Fruit fly (Drosophila melanogaster) Kc167 (cell line): ENCODE data around the gene dos.

Experiments
- Myc ChIP-seq: fragments of >200 bp; optimal IDR thresholded peaks from 2 replicates; lab custom pipeline; 2017; ENCODE audit warnings: missing external identifiers
- Sin3A ChIP-seq: fragments of >200 bp; optimal IDR thresholded peaks from 2 replicates; lab custom pipeline; 2018; ENCODE audit warnings: missing external identifiers
- h ChIP-seq: fragments of >200 bp; optimal IDR thresholded peaks from 3 replicates; lab custom pipeline; 2018; ENCODE audit warnings: missing external identifiers
- insv ChIP-seq: fragments of >200 bp; optimal IDR thresholded peaks from 3 replicates; lab custom pipeline; 2018; ENCODE audit warnings: missing external identifiers
- psq ChIP-seq: fragments of >200 bp; optimal IDR thresholded peaks from 2 replicates; lab custom pipeline; 2017; ENCODE audit warnings: missing external identifiers
- ttk ChIP-seq: sonication (Bioruptor generic); optimal IDR thresholded peaks from 2 replicates; lab custom pipeline; 2017; ENCODE audit warnings: missing external identifiers

The dos gene

dm6 chr3L:2555670-2556069, 33.5 kb upstream of the dos start:
- TF ChIP-seq psq (no peak), insv (lab: Kevin White, UChicago) (no peak), ttk (no peak), Sin3A (lab: Kevin White, UChicago) (no peak), h (lab: Kevin White, UChicago) (no peak), Myc (lab: Kevin White, UChicago) (no peak)

dm6 chr3L:2566029-2566428, 23.2 kb upstream of the dos start:
- TF ChIP-seq Sin3A (lab: Kevin White, UChicago) (no peak), h (lab: Kevin White, UChicago) (no peak), insv (lab: Kevin White, UChicago) (no peak), psq (no peak), ttk (no peak), Myc (lab: Kevin White, UChicago) (no peak)

dm6 chr3L:2567050-2567609, 22.1 kb upstream of the dos start:
- TF ChIP-seq insv (lab: Kevin White, UChicago) (peak; percentile 62), h (lab: Kevin White, UChicago) (peak; percentile 10), Myc (lab: Kevin White, UChicago) (no peak)

- no peak for TF ChIP-seq ttk
These were observed 20.9 kb upstream of the dos start for dm6 chr3L:2568274-2568673.

dm6 chr3L:2570269-2570723, 18.9 kb upstream of the dos start:
- no peak for TF ChIP-seq insv (lab: Kevin White, UChicago)
- no peak for TF ChIP-seq h (lab: Kevin White, UChicago)
- TF ChIP-seq Sin3A (lab: Kevin White, UChicago), result no peak
- TF ChIP-seq Myc (lab: Kevin White, UChicago), result no peak
- no peak for TF ChIP-seq ttk

- TF ChIP-seq psq (no peak), Sin3A (lab: Kevin White, UChicago) (no peak), Myc (lab: Kevin White, UChicago) (no peak), insv (lab: Kevin White, UChicago) (no peak), h (lab: Kevin White, UChicago) (no peak), ttk (no peak)
These were observed 17.2 kb upstream of the dos start for dm6 chr3L:2571975-2572374.

- TF ChIP-seq Sin3A (lab: Kevin White, UChicago) (no peak), Myc (lab: Kevin White, UChicago) (no peak), psq (no peak), h (lab: Kevin White, UChicago) (no peak), ttk (no peak)
These were observed 16.2 kb upstream of the dos start for dm6 chr3L:2572907-2573591.

dm6 chr3L:2574716-2575115, 14.5 kb upstream of the dos start:
- TF ChIP-seq ttk, result no peak
- no peak for TF ChIP-seq Myc (lab: Kevin White, UChicago)
- TF ChIP-seq insv (lab: Kevin White, UChicago), result no peak
- no peak for TF ChIP-seq Sin3A (lab: Kevin White, UChicago)
- TF ChIP-seq psq, result no peak
- no peak for TF ChIP-seq h (lab: Kevin White, UChicago)

dm6 chr3L:2575240-2575639, 14.0 kb upstream of the dos start:
- no peak for TF ChIP-seq h (lab: Kevin White, UChicago)
- TF ChIP-seq ttk, result no peak
- TF ChIP-seq Myc (lab: Kevin White, UChicago), result no peak
- no peak for TF ChIP-seq Sin3A (lab: Kevin White, UChicago)
- TF ChIP-seq psq, result no peak
- TF ChIP-seq insv (lab: Kevin White, UChicago), result no peak

- TF ChIP-seq insv (lab: Kevin White, UChicago), result no peak
- TF ChIP-seq h (lab: Kevin White, UChicago), result no peak
- no peak for TF ChIP-seq Sin3A (lab: Kevin White, UChicago)
- no peak for TF ChIP-seq ttk
- TF ChIP-seq psq, result no peak
- TF ChIP-seq Myc (lab: Kevin White, UChicago), result no peak
These were observed 11.9 kb upstream of the dos start for dm6 chr3L:2577096-2577831.

- TF ChIP-seq ttk, result no peak
- no peak for TF ChIP-seq h (lab: Kevin White, UChicago)
- no peak for TF ChIP-seq insv (lab: Kevin White, UChicago)
- TF ChIP-seq psq, result no peak
- TF ChIP-seq Sin3A (lab: Kevin White, UChicago), result no peak
- no peak for TF ChIP-seq Myc (lab: Kevin White, UChicago)
These were observed 10.9 kb upstream of the dos start for dm6 chr3L:2578315-2578714.

dm6 chr3L:2578737-2579136, 10.5 kb upstream of the dos start:
- TF ChIP-seq Sin3A (lab: Kevin White, UChicago), result no peak
- TF ChIP-seq h (lab: Kevin White, UChicago), result no peak
- no peak for TF ChIP-seq psq
- no peak for TF ChIP-seq Myc (lab: Kevin White, UChicago)
- TF ChIP-seq insv (lab: Kevin White, UChicago), result no peak
- TF ChIP-seq ttk, result no peak
